Fruit fly (Drosophila melanogaster): ENCODE measurements around the gene dnk.
A peak's percentile ranks its signal among the peaks of the same experiment; 100 is the strongest.

dnk gene

dm6 chr3R:18980863-18981536, at the start of gene dnk, which contains the start of gene Smu1 (continued):
- no peak for TF ChIP-seq CoRest (tag; optimal IDR thresholded peaks at IDR 0.05)
- TF ChIP-seq tap (tag; optimal IDR thresholded peaks at IDR 0.05): no peak
- no peak for TF ChIP-seq CG42726 (GFP tag; IDR thresholded peaks at IDR 0.05; ENCODE audit: partially characterized antibody)
- no peak for TF ChIP-seq Dek (tag; optimal IDR thresholded peaks at IDR 0.05)
- TF ChIP-seq pros (GFP tag; optimal IDR thresholded peaks at IDR 0.05): no peak
- no peak for TF ChIP-seq CG31388 (GFP tag; optimal IDR thresholded peaks at IDR 0.05)
- no peak for TF ChIP-seq dan (GFP tag; IDR thresholded peaks at IDR 0.05)
- TF ChIP-seq Fer1 (GFP tag; optimal IDR thresholded peaks at IDR 0.05): no peak
- no peak for TF ChIP-seq Six4 (GFP tag; optimal IDR thresholded peaks at IDR 0.05)
- no peak for TF ChIP-seq CG9727 (GFP tag; optimal IDR thresholded peaks at IDR 0.05)
- TF ChIP-seq CG6272 (GFP tag; IDR thresholded peaks at IDR 0.05): no peak
- TF ChIP-seq CG13296 (GFP tag; optimal IDR thresholded peaks at IDR 0.05): no peak
- no peak for TF ChIP-seq CkIIα-i1 (GFP tag; IDR thresholded peaks at IDR 0.05)
- TF ChIP-seq Oli (tag; optimal IDR thresholded peaks at IDR 0.05): no peak
- TF ChIP-seq chm (GFP tag; IDR thresholded peaks at IDR 0.05): no peak
- no peak for TF ChIP-seq CG16815 (GFP tag; optimal IDR thresholded peaks at IDR 0.05)
- no peak for TF ChIP-seq repo (GFP tag; optimal IDR thresholded peaks at IDR 0.05)
- TF ChIP-seq MTF-1 (GFP tag; optimal IDR thresholded peaks at IDR 0.05; ENCODE audit: borderline replicate concordance): no peak
- no peak for TF ChIP-seq CG4617 (GFP tag; optimal IDR thresholded peaks at IDR 0.05; ENCODE audit: borderline replicate concordance)
- TF ChIP-seq Dref (GFP tag; IDR thresholded peaks at IDR 0.05): peak; percentile 58
- TF ChIP-seq CG6254 (GFP tag; optimal IDR thresholded peaks at IDR 0.05): peak; percentile 15
- TF ChIP-seq zen2 (GFP tag; IDR thresholded peaks at IDR 0.05; ENCODE audit: partially characterized antibody): no peak
- TF ChIP-seq NK7.1 (GFP tag; optimal IDR thresholded peaks at IDR 0.05): no peak
- no peak for TF ChIP-seq maf-S (GFP tag; optimal IDR thresholded peaks at IDR 0.05)
- no peak for TF ChIP-seq Trl (optimal IDR thresholded peaks at IDR 0.05)
- TF ChIP-seq Trl (GFP tag; optimal IDR thresholded peaks at IDR 0.05): no peak
- TF ChIP-seq CG6683 (GFP tag; optimal IDR thresholded peaks at IDR 0.05): no peak
- TF ChIP-seq Xbp1 (GFP tag; optimal IDR thresholded peaks at IDR 0.05): no peak
- no peak for TF ChIP-seq CG14965 (GFP tag; optimal IDR thresholded peaks at IDR 0.05; ENCODE audit: borderline replicate concordance)
- no peak for TF ChIP-seq sob (GFP tag; IDR thresholded peaks at IDR 0.05)
- TF ChIP-seq hkb (optimal IDR thresholded peaks at IDR 0.05): no peak
- no peak for TF ChIP-seq hkb (GFP tag; IDR thresholded peaks at IDR 0.05)
- TF ChIP-seq CG14667 (GFP tag; IDR thresholded peaks at IDR 0.05): no peak
- TF ChIP-seq Ets65A (GFP tag): no peak
- TF ChIP-seq MBD-R2 (GFP tag; IDR thresholded peaks at IDR 0.05): peak; percentile 66
- TF ChIP-seq CG15696 (tag; optimal IDR thresholded peaks at IDR 0.05): no peak
- TF ChIP-seq CG10147 (GFP tag; optimal IDR thresholded peaks at IDR 0.05): no peak
- peak; percentile 18; the same call in 1 of the 3 replicates for TF ChIP-seq Opbp (GFP tag; IDR thresholded peaks at IDR 0.05; ENCODE audit: partially characterized antibody)
- TF ChIP-seq ewg (GFP tag; optimal IDR thresholded peaks at IDR 0.05): no peak
- no peak for TF ChIP-seq gcm2 (GFP tag; optimal IDR thresholded peaks at IDR 0.05)
- TF ChIP-seq CG11093 (GFP tag; IDR thresholded peaks at IDR 0.05): no peak
- no peak for TF ChIP-seq aop (GFP tag; IDR thresholded peaks at IDR 0.05)
- no peak for TF ChIP-seq Sry-β (GFP tag; optimal IDR thresholded peaks at IDR 0.05)
- TF ChIP-seq Atf3 (GFP tag; optimal IDR thresholded peaks at IDR 0.05): no peak
- TF ChIP-seq oc (tag; optimal IDR thresholded peaks at IDR 0.05): no peak
- no peak for TF ChIP-seq wek (GFP tag; optimal IDR thresholded peaks at IDR 0.05)
- no peak for TF ChIP-seq fd64A (GFP tag; optimal IDR thresholded peaks at IDR 0.05)
- no peak for TF ChIP-seq HLH54F (GFP tag; optimal IDR thresholded peaks at IDR 0.05)
- TF ChIP-seq CG6654 (GFP tag; optimal IDR thresholded peaks at IDR 0.05): no peak
- no peak for TF ChIP-seq CG3163 (GFP tag; optimal IDR thresholded peaks at IDR 0.05)
- no peak for TF ChIP-seq gce (GFP tag; IDR thresholded peaks at IDR 0.05)

Data from whole organism, embryonic.